Worm (Caenorhabditis elegans): ENCODE measurements around the gene F01D5.5.
A peak's percentile ranks its signal among the peaks of the same experiment; 100 is the strongest.

The F01D5.5 gene

DNA sequence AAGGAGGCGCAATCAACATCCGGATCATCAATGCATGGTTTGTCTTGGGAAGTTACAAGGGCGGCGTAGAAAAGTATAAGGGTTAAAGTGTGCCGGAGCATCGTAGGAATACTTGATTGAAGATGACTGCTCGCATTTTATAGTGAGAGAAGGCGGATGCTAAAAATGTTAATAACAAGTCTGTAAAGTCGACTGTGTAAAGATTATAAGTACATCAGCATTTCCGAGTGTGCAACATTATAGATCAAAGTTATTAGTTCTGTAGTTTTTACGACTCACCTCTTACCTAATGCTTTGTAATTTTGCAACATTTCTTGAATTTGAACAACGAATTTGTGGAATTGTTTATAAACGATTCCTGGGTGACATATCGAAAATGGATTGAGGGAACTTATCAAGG, 7.2 kb downstream of the F01D5.5 start, which contains the start of gene Y39G8B.7:
Y39G8B.7 (minus strand) TSS at position 101 of the 400 bp plus-strand sequence.
- TF ChIP-seq tag-97 (GFP tag; IDR thresholded peaks at IDR 0.05) (no peak), spr-3 (GFP tag; optimal IDR thresholded peaks at IDR 0.05) (no peak), nhr-42 (GFP tag; IDR thresholded peaks at IDR 0.05) (no peak), duxl-1 (tag; optimal IDR thresholded peaks at IDR 0.05; ENCODE audit: poor library complexity) (no peak), daf-12 (tag; optimal IDR thresholded peaks at IDR 0.05) (no peak), F49E8.2 (tag; optimal IDR thresholded peaks at IDR 0.05; ENCODE audit: borderline replicate concordance) (no peak), nhr-6 (tag; optimal IDR thresholded peaks at IDR 0.05) (no peak), ztf-7 (tag; optimal IDR thresholded peaks at IDR 0.05) (no peak), ces-1 (GFP tag; optimal IDR thresholded peaks at IDR 0.05) (no peak), ctbp-1 (GFP tag; IDR thresholded peaks at IDR 0.05) (no peak), nhr-111 (GFP tag; optimal IDR thresholded peaks at IDR 0.05) (no peak), T20F7.1 (GFP tag; optimal IDR thresholded peaks at IDR 0.05) (no peak), lin-13 (GFP tag; optimal IDR thresholded peaks at IDR 0.05) (no peak), mdl-1 (tag; optimal IDR thresholded peaks at IDR 0.05) (no peak), ztf-11 (tag; optimal IDR thresholded peaks at IDR 0.05) (no peak), nhr-76 (tag; optimal IDR thresholded peaks at IDR 0.05) (no peak), nhr-25 (tag; optimal IDR thresholded peaks at IDR 0.05; ENCODE audit: borderline replicate concordance, insufficient read depth) (no peak), ceh-20 (GFP tag; IDR thresholded peaks at IDR 0.05) (no peak)

DNA sequence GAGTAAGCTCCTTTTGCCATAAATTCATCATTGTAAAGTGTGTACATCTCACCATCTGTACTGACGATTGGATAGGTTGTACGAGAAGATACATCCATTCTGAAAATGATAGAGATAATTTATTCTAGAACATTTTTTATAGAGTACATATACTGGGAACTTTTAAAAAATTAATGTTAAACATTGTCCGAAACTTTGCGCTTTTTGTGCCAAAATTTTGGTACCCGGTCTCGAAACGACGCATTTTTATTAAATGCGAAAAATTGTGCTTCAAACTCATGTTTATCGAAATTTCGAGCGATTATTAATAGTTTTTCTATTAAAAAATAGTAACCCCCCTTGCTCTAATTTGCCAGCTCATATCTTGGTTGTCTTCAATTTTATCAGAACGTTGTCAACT, 10.4 kb downstream of the F01D5.5 start, which contains the start of gene Y39G8B.5:
Y39G8B.5 (minus strand) TSS at position 101 of the 400 bp plus-strand sequence.
- no peak for TF ChIP-seq F26F4.8 (GFP tag; conservative IDR thresholded peaks at IDR 0.05)
- no peak for TF ChIP-seq ZK546.5 (tag; optimal IDR thresholded peaks at IDR 0.05)
- no peak for TF ChIP-seq zfp-2 (tag; optimal IDR thresholded peaks at IDR 0.05)
- TF ChIP-seq zip-11 (GFP tag; IDR thresholded peaks at IDR 0.05) = no peak
- TF ChIP-seq nhr-6 (tag; optimal IDR thresholded peaks at IDR 0.05) = no peak
- no peak for TF ChIP-seq egl-27 (tag; optimal IDR thresholded peaks at IDR 0.05)
- no peak for TF ChIP-seq lin-38 (GFP tag; IDR thresholded peaks at IDR 0.05)
- TF ChIP-seq saeg-2 (GFP tag; IDR thresholded peaks at IDR 0.05) = no peak
- TF ChIP-seq pha-4 (GFP tag; IDR thresholded peaks at IDR 0.05) = no peak
- TF ChIP-seq pha-4 (tag; optimal IDR thresholded peaks at IDR 0.05) = no peak
- no peak for TF ChIP-seq rbr-2 (tag; optimal IDR thresholded peaks at IDR 0.05)
- TF ChIP-seq lir-3 (tag; optimal IDR thresholded peaks at IDR 0.05) = no peak
- no peak for TF ChIP-seq fos-1 (tag; optimal IDR thresholded peaks at IDR 0.05)
- TF ChIP-seq skn-1 (tag; optimal IDR thresholded peaks at IDR 0.05) = no peak
- no peak for TF ChIP-seq gei-8 (GFP tag; optimal IDR thresholded peaks at IDR 0.05)
- TF ChIP-seq ces-1 (GFP tag; optimal IDR thresholded peaks at IDR 0.05) = no peak
- TF ChIP-seq nhr-10 (tag; optimal IDR thresholded peaks at IDR 0.05) = no peak
- no peak for TF ChIP-seq cey-2 (tag; optimal IDR thresholded peaks at IDR 0.05; ENCODE audit: borderline replicate concordance, insufficient read depth)

DNA sequence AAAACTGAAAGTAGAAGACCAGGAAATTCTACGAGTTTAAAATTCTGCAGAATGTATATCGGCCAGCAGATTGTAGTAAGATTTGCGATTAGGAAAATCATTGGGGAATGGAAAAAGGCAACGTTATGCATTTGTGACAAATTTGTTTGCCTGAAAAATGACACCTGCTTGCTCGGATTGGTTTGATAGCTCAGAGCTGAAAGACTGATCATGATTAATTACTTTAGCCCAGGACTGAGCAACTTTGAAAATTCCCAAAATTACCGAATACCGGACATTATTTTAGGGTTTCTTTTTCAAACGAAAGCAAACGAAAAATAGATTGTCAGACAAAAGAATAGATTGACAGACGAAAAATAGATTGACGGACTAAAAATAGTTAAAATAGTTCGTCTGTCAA, 17.5 kb downstream of the F01D5.5 start, which contains the start of gene sre-47:
sre-47 (minus strand) TSS at position 101 of the 400 bp plus-strand sequence.
- no peak for TF ChIP-seq dmd-9 (GFP tag; IDR thresholded peaks at IDR 0.05)
- no peak for TF ChIP-seq hmg-1.1 (GFP tag; IDR thresholded peaks at IDR 0.05)
- no peak for TF ChIP-seq lin-29 (GFP tag; IDR thresholded peaks at IDR 0.05)
- peak in 1 of 2 experiments; percentile 30 for TF ChIP-seq unc-62 (GFP tag; optimal IDR thresholded peaks at IDR 0.05 in 1 of 2)
- no peak for TF ChIP-seq unc-62 (tag; optimal IDR thresholded peaks at IDR 0.05)
